Fruit fly (Drosophila melanogaster) whole organism, embryonic: ENCODE data around the gene CG7789.
A peak's percentile ranks its signal among the peaks of the same experiment; 100 is the strongest.

Experiments
- Bgb ChIP-seq: fragments of 200-800 bp; sonication (Bioruptor generic); IDR thresholded peaks from 2 replicates; pipeline ENCODE4 v1.3.6; 2022; ENCODE audit warnings: missing biosample characterization, missing genetic modification characterization; ENCODE audit not compliant: partially characterized antibody
- CG10209 ChIP-seq: fragments of 200-800 bp; sonication (Bioruptor generic); optimal IDR thresholded peaks from 3 replicates; lab custom pipeline; 2017; ENCODE audit warnings: missing biosample characterization, mild to moderate bottlenecking, missing genetic modification characterization, missing genetic modification reagents
- CG11085 ChIP-seq: fragments of 200-800 bp; sonication (Bioruptor generic); IDR thresholded peaks from 2 replicates; pipeline ENCODE4 v1.3.6; 2022; ENCODE audit warnings: missing biosample characterization, missing genetic modification characterization
- CG12769 ChIP-seq: fragments of 200-800 bp; sonication (Bioruptor generic); optimal IDR thresholded peaks from 2 replicates; lab custom pipeline; 2019; ENCODE audit warnings: missing biosample characterization, mild to moderate bottlenecking, missing genetic modification characterization, moderate library complexity
- CG13894 ChIP-seq: fragments of 200-800 bp; sonication (Bioruptor generic); optimal IDR thresholded peaks from 3 replicates; lab custom pipeline; 2018; ENCODE audit warnings: missing biosample characterization, mild to moderate bottlenecking, missing genetic modification characterization, moderate library complexity
- CG15514 ChIP-seq: fragments of 200-800 bp; sonication (Bioruptor generic); optimal IDR thresholded peaks from 3 replicates; lab custom pipeline; 2017; ENCODE audit warnings: missing biosample characterization, missing genetic modification characterization, mild to moderate bottlenecking, moderate library complexity, missing genetic modification reagents
- CG16779 ChIP-seq: fragments of 200-800 bp; sonication (Bioruptor generic); IDR thresholded peaks from 2 replicates; pipeline ENCODE4 v1.3.6; 2022; ENCODE audit warnings: missing biosample characterization, missing genetic modification characterization
- CG17385 ChIP-seq: fragments of 200-800 bp; sonication (Bioruptor generic); optimal IDR thresholded peaks from 3 replicates; lab custom pipeline; 2018; ENCODE audit warnings: missing biosample characterization, mild to moderate bottlenecking, missing genetic modification characterization
- CG30403 ChIP-seq: fragments of 200-800 bp; sonication (Bioruptor generic); optimal IDR thresholded peaks from 3 replicates; lab custom pipeline; 2016; ENCODE audit warnings: missing biosample characterization, missing genetic modification characterization
- CG34376 ChIP-seq: fragments of 200-800 bp; sonication (Bioruptor generic); optimal IDR thresholded peaks from 2 replicates; lab custom pipeline; 2018; ENCODE audit warnings: missing biosample characterization, mild to moderate bottlenecking, missing genetic modification characterization
- CG6689 ChIP-seq: fragments of 200-800 bp; sonication (Bioruptor generic); IDR thresholded peaks from 2 replicates; pipeline ENCODE4 v1.3.6; 2022; ENCODE audit warnings: missing biosample characterization, missing genetic modification characterization
- CG7745 ChIP-seq: fragments of 200-800 bp; sonication (Bioruptor generic); optimal IDR thresholded peaks from 2 replicates; lab custom pipeline; 2018; ENCODE audit warnings: missing biosample characterization, mild to moderate bottlenecking, missing genetic modification characterization, moderate library complexity
- CG7839 ChIP-seq: fragments of 200-800 bp; sonication (Bioruptor generic); optimal IDR thresholded peaks from 3 replicates; lab custom pipeline; 2018; ENCODE audit warnings: missing biosample characterization, mild to moderate bottlenecking, missing genetic modification characterization, moderate library complexity
- CG7987 ChIP-seq: fragments of 200-800 bp; sonication (Bioruptor generic); optimal IDR thresholded peaks from 2 replicates; lab custom pipeline; 2018; ENCODE audit warnings: missing biosample characterization, mild to moderate bottlenecking, missing genetic modification characterization, moderate library complexity
- CG9727 ChIP-seq: fragments of 200-800 bp; sonication (Bioruptor generic); optimal IDR thresholded peaks from 3 replicates; lab custom pipeline; 2017; ENCODE audit warnings: missing biosample characterization, mild to moderate bottlenecking, missing genetic modification characterization
- CoRest ChIP-seq: fragments of 200-800 bp; sonication (Bioruptor generic); optimal IDR thresholded peaks from 3 replicates; lab custom pipeline; 2018; ENCODE audit warnings: missing biosample characterization, mild to moderate bottlenecking, missing genetic modification characterization, moderate library complexity
- Deaf1 ChIP-seq: fragments of 200-800 bp; optimal IDR thresholded peaks from 3 replicates; lab custom pipeline; 2019; ENCODE audit warnings: missing biosample characterization, mild to moderate bottlenecking, missing genetic modification characterization, moderate library complexity
- Gug ChIP-seq: fragments of 200-800 bp; sonication (Bioruptor generic); IDR thresholded peaks from 4 replicates; pipeline ENCODE4 v1.3.6; 2022; ENCODE audit warnings: missing biosample characterization, missing genetic modification characterization
- HLH3B ChIP-seq: fragments of 200-800 bp; sonication (Bioruptor generic); IDR thresholded peaks from 2 replicates; pipeline ENCODE4 v1.3.6; 2022; ENCODE audit warnings: missing biosample characterization, missing genetic modification characterization
- Hand ChIP-seq: fragments of 200-800 bp; sonication (Bioruptor generic); optimal IDR thresholded peaks from 2 replicates; lab custom pipeline; 2017; ENCODE audit warnings: mild to moderate bottlenecking, missing biosample characterization, missing genetic modification reagents, missing genetic modification characterization
- Hr3 ChIP-seq: fragments of 200-800 bp; sonication (Bioruptor generic); optimal IDR thresholded peaks from 3 replicates; lab custom pipeline; 2016; ENCODE audit warnings: missing biosample characterization, missing genetic modification characterization
- Kr ChIP-seq: fragments of 200-800 bp; sonication (Bioruptor generic); optimal IDR thresholded peaks from 2 replicates; lab custom pipeline; 2017; ENCODE audit warnings: missing biosample characterization, mild to moderate bottlenecking, missing genetic modification characterization
- MTF-1 ChIP-seq: fragments of 200-800 bp; sonication (Bioruptor generic); optimal IDR thresholded peaks from 2 replicates; lab custom pipeline; 2018; ENCODE audit warnings: missing biosample characterization, mild to moderate bottlenecking, missing genetic modification characterization, borderline replicate concordance
- Med ChIP-seq: fragments of 200-800 bp; sonication (Bioruptor generic); peaks from one replicate; lab custom pipeline; 2016; ENCODE audit warnings: missing biosample characterization, missing genetic modification characterization, mild to moderate bottlenecking, inconsistent platforms, moderate library complexity
- NFAT ChIP-seq: fragments of 200-800 bp; sonication (Bioruptor generic); IDR thresholded peaks from 2 replicates; pipeline ENCODE4 v1.3.6; 2022; ENCODE audit warnings: missing biosample characterization, missing genetic modification characterization
- Nf-YC ChIP-seq: fragments of 200-800 bp; optimal IDR thresholded peaks from 3 replicates; lab custom pipeline; 2019; ENCODE audit warnings: missing biosample characterization, mild to moderate bottlenecking, missing genetic modification characterization, moderate library complexity
- Scr ChIP-seq: fragments of 200-800 bp; sonication (Bioruptor generic); IDR thresholded peaks from 2 replicates; pipeline ENCODE4 v1.3.6; 2022; ENCODE audit warnings: missing biosample characterization, missing genetic modification characterization; ENCODE audit not compliant: partially characterized antibody
- Side ChIP-seq: fragments of 200-800 bp; sonication (Bioruptor generic); optimal IDR thresholded peaks from 2 replicates; lab custom pipeline; 2016; ENCODE audit warnings: missing biosample characterization, missing genetic modification characterization
- Sry-δ ChIP-seq: fragments of 200-800 bp; sonication (Bioruptor generic); optimal IDR thresholded peaks from 2 replicates; lab custom pipeline; 2016; ENCODE audit warnings: missing biosample characterization, missing genetic modification characterization
- ash1 ChIP-seq: fragments of 200-800 bp; sonication (Bioruptor generic); optimal IDR thresholded peaks from 2 replicates; lab custom pipeline; 2018; ENCODE audit warnings: missing biosample characterization, mild to moderate bottlenecking, missing genetic modification characterization
- ato ChIP-seq: fragments of 200-800 bp; sonication (Bioruptor generic); IDR thresholded peaks from 2 replicates; pipeline ENCODE4 v1.3.6; 2022; ENCODE audit warnings: missing biosample characterization, missing genetic modification characterization; ENCODE audit not compliant: partially characterized antibody
- cg ChIP-seq: fragments of 200-800 bp; sonication (Bioruptor generic); optimal IDR thresholded peaks from 3 replicates; lab custom pipeline; 2019; ENCODE audit warnings: missing biosample characterization, mild to moderate bottlenecking, missing genetic modification characterization, moderate library complexity
- chinmo ChIP-seq: fragments of 200-800 bp; sonication (Bioruptor generic); IDR thresholded peaks from 4 replicates; pipeline ENCODE4 v1.3.6; 2022; ENCODE audit warnings: missing biosample characterization, missing genetic modification characterization; ENCODE audit not compliant: partially characterized antibody
- cwo ChIP-seq: fragments of 200-800 bp; sonication (Bioruptor generic); optimal IDR thresholded peaks from 3 replicates; lab custom pipeline; 2017; ENCODE audit warnings: missing biosample characterization, missing genetic modification characterization, mild to moderate bottlenecking, moderate library complexity, missing genetic modification reagents
- dati ChIP-seq: fragments of 200-800 bp; sonication (Bioruptor generic); IDR thresholded peaks from 2 replicates; pipeline ENCODE4 v1.3.6; 2022; ENCODE audit warnings: missing biosample characterization, missing genetic modification characterization
- dpn ChIP-seq, 2 experiments: fragments of 200-800 bp; sonication (Bioruptor generic); optimal IDR thresholded peaks; 3 replicates each; lab custom pipeline; 2016; ENCODE audit warnings: missing biosample characterization in 2 of 2, missing genetic modification characterization in 2 of 2
- gce ChIP-seq: fragments of 200-800 bp; sonication (Bioruptor generic); IDR thresholded peaks from 3 replicates; pipeline ENCODE4 v1.3.6; 2022; ENCODE audit warnings: missing biosample characterization, missing genetic modification characterization
- gcm ChIP-seq: fragments of 200-800 bp; sonication (Bioruptor generic); optimal IDR thresholded peaks from 2 replicates; lab custom pipeline; 2019; ENCODE audit warnings: missing biosample characterization, mild to moderate bottlenecking, missing genetic modification characterization, moderate library complexity
- gro ChIP-seq: fragments of 200-800 bp; sonication (Bioruptor generic); optimal IDR thresholded peaks from 2 replicates; lab custom pipeline; 2016; ENCODE audit warnings: missing biosample characterization, missing genetic modification characterization
- her ChIP-seq: fragments of 200-800 bp; sonication (Bioruptor generic); optimal IDR thresholded peaks from 2 replicates; lab custom pipeline; 2016; ENCODE audit warnings: missing biosample characterization, missing genetic modification characterization
- ken ChIP-seq: fragments of 200-800 bp; sonication (Bioruptor generic); IDR thresholded peaks from 3 replicates; pipeline ENCODE4 v1.3.6; 2022; ENCODE audit warnings: missing biosample characterization, missing genetic modification characterization
- knrl ChIP-seq: fragments of 200-800 bp; sonication (Bioruptor generic); IDR thresholded peaks from 3 replicates; pipeline ENCODE4 v1.3.6; 2022; ENCODE audit warnings: missing biosample characterization, missing genetic modification characterization; ENCODE audit not compliant: partially characterized antibody
- rib ChIP-seq: fragments of 200-800 bp; sonication (Bioruptor generic); IDR thresholded peaks from 2 replicates; pipeline ENCODE4 v1.3.6; 2022; ENCODE audit warnings: missing biosample characterization, missing genetic modification characterization
- sd ChIP-seq: fragments of 200-800 bp; sonication (Bioruptor generic); optimal IDR thresholded peaks from 3 replicates; lab custom pipeline; 2018; ENCODE audit warnings: missing biosample characterization, mild to moderate bottlenecking, missing genetic modification characterization, moderate library complexity
- sna ChIP-seq: fragments of 200-800 bp; sonication (Bioruptor generic); IDR thresholded peaks from 2 replicates; pipeline ENCODE4 v1.3.6; 2022; ENCODE audit warnings: missing biosample characterization, missing genetic modification characterization; ENCODE audit not compliant: partially characterized antibody
- stc ChIP-seq: fragments of 200-800 bp; sonication (Bioruptor generic); IDR thresholded peaks from 2 replicates; pipeline ENCODE4 v1.3.6; 2022; ENCODE audit warnings: missing biosample characterization, missing genetic modification characterization
- tio ChIP-seq: fragments of 200-800 bp; sonication (Bioruptor generic); optimal IDR thresholded peaks from 2 replicates; lab custom pipeline; 2017; ENCODE audit warnings: missing biosample characterization, missing genetic modification characterization, inconsistent platforms
- zen2 ChIP-seq: fragments of 200-800 bp; sonication (Bioruptor generic); IDR thresholded peaks from 3 replicates; pipeline ENCODE4 v1.3.6; 2022; ENCODE audit warnings: missing biosample characterization, missing genetic modification characterization; ENCODE audit not compliant: partially characterized antibody

CG7789 gene

DNA sequence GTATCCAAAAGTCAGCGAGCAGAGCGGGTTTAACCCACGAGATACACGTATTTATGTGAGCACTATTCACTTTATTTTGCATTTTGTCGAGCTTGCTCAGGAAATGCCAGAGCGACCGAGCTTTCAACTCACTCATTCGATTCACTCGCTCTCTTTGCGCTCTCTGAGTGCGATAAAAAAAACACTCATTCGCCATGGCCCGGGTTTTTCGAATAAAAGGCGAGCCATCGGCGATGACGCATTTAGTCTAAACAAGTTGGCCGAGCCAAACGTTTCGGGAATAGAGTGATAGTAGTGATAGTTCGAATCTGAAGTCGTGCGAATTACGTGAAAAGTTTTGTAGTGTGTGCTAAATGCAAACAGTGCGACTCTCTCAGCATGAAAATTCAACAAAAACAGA is 20.6 kb upstream of the CG7789 start (continued):
- TF ChIP-seq CG15514 (GFP tag; lab: Kevin White, UChicago): peak; percentile 82
- TF ChIP-seq CG9727 (GFP tag; lab: Kevin White, UChicago): peak; percentile 15
- TF ChIP-seq ash1 (GFP tag; lab: Kevin White, UChicago): peak; percentile 59
- peak; percentile 71 for TF ChIP-seq Bgb
- TF ChIP-seq cg: peak; percentile 42
- TF ChIP-seq zen2: peak; percentile 51; the same call in 1 of the 3 replicates
- no peak for TF ChIP-seq dati (GFP tag; lab: Robert Waterston, UW)
- peak; percentile 10 for TF ChIP-seq gcm (GFP tag; lab: Kevin White, UChicago)
- TF ChIP-seq sna (GFP tag; lab: Robert Waterston, UW): peak; percentile 69
- peak; percentile 65 for TF ChIP-seq CG12769 (tag; lab: Kevin White, UChicago)
- TF ChIP-seq CG6689 (GFP tag; lab: Robert Waterston, UW): 0 out of 2 replicates have a peak, but pooled peaks have one; percentile 7
- TF ChIP-seq Hr3 (GFP tag; lab: Kevin White, UChicago): no peak
- TF ChIP-seq Hand (GFP tag; lab: Kevin White, UChicago): peak; percentile 46
- no peak for TF ChIP-seq CG30403 (GFP tag; lab: Kevin White, UChicago)
- no peak; the same call in 1 of the 2 replicates for TF ChIP-seq stc
- TF ChIP-seq rib (GFP tag; lab: Robert Waterston, UW): peak; percentile 91
- TF ChIP-seq Deaf1 (tag; lab: Kevin White, UChicago): peak; percentile 74
- TF ChIP-seq CG10209: no peak
- no peak for TF ChIP-seq CoRest (tag; lab: Kevin White, UChicago)
- peak; percentile 56; the same call in 1 of the 2 replicates for TF ChIP-seq ato (GFP tag; lab: Robert Waterston, UW)
- TF ChIP-seq Side: peak; percentile 36
- peak; percentile 37 for TF ChIP-seq MTF-1 (GFP tag; lab: Kevin White, UChicago)
- TF ChIP-seq CG7987 (GFP tag; lab: Kevin White, UChicago): peak; percentile 64
- TF ChIP-seq Nf-YC: peak; percentile 42
- TF ChIP-seq ken (GFP tag; lab: Robert Waterston, UW): 0 out of 3 replicates have a peak, but pooled peaks have one; percentile 36
- TF ChIP-seq CG16779: 0 out of 2 replicates have a peak, but pooled peaks have one; percentile 44
- peak; percentile 64 for TF ChIP-seq Med
- TF ChIP-seq gro (GFP tag; lab: Kevin White, UChicago): peak; percentile 42
- TF ChIP-seq CG17385 (GFP tag; lab: Kevin White, UChicago): peak; percentile 39
- TF ChIP-seq Sry-δ (GFP tag; lab: Kevin White, UChicago): no peak
- no peak for TF ChIP-seq Kr (GFP tag; lab: Kevin White, UChicago)
- peak; percentile 96; the same call in 3 of the 4 replicates for TF ChIP-seq chinmo (GFP tag; lab: Robert Waterston, UW)
- peak; percentile 44; the same call in 1 of the 2 replicates for TF ChIP-seq Scr
- 0 out of 3 replicates have a peak, but pooled peaks have one; percentile 48 for TF ChIP-seq gce
- TF ChIP-seq sd (tag; lab: Kevin White, UChicago): peak; percentile 30
- peak; percentile 82 for TF ChIP-seq CG34376 (GFP tag; lab: Kevin White, UChicago)
- TF ChIP-seq CG13894 (tag; lab: Kevin White, UChicago): peak; percentile 63
- TF ChIP-seq tio: no peak
- TF ChIP-seq CG11085 (GFP tag; lab: Robert Waterston, UW): no peak
- TF ChIP-seq CG7839 (tag; lab: Kevin White, UChicago): peak; percentile 19
- TF ChIP-seq CG7745 (tag; lab: Kevin White, UChicago): no peak
- TF ChIP-seq knrl (GFP tag; lab: Robert Waterston, UW): 0 out of 3 replicates have a peak, but pooled peaks have one; percentile 18
- peak in 1 of 2 experiments; percentile 26 for TF ChIP-seq dpn (GFP tag; optimal IDR thresholded peaks at IDR 0.05; lab: Kevin White, UChicago)
- peak; percentile 34 for TF ChIP-seq cwo (GFP tag; lab: Kevin White, UChicago)
- 0 out of 4 replicates have a peak, but pooled peaks have one; percentile 5 for TF ChIP-seq Gug (GFP tag; lab: Robert Waterston, UW)
- TF ChIP-seq HLH3B (GFP tag; lab: Robert Waterston, UW): peak; percentile 9; the same call in 1 of the 2 replicates
- TF ChIP-seq her (GFP tag; lab: Kevin White, UChicago): peak; percentile 24
- TF ChIP-seq NFAT (GFP tag; lab: Robert Waterston, UW): peak; percentile 61
